Fruit fly (Drosophila melanogaster): ENCODE results near the gene CG32809.

Gene CG32809

DNA sequence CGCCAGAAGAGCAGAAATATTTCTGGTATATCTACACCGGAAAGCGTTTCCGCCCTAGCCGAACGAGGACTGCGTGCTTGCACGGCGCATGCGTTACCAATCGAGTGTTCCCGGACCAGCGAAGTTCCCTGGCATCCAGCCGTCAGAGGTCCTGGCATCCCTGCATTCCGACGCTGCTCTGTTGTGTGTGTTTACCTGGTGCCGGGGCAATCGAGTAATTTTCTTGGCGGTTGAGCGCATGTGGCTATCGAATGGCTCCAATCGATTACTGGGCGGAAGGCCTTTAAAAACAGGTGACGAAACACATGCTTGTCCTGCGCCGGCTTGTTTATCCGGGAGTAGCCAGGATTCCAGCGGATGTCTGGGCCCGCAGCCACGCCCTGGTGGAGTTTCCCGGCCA lies at the start of gene CG32809:
CG32809 (minus strand) TSS at position 216 of the 400 bp plus-strand sequence.
- no peak for TF ChIP-seq ey (GFP tag; optimal IDR thresholded peaks at IDR 0.05)
- TF ChIP-seq dsf (GFP tag; optimal IDR thresholded peaks at IDR 0.05; ENCODE audit: borderline replicate concordance), result no peak
- TF ChIP-seq Vsx2 (GFP tag; optimal IDR thresholded peaks at IDR 0.05; ENCODE audit: partially characterized antibody), result no peak
- no peak for TF ChIP-seq tai (GFP tag; optimal IDR thresholded peaks at IDR 0.05)
- no peak for TF ChIP-seq Dfd (GFP tag; optimal IDR thresholded peaks at IDR 0.05)
- TF ChIP-seq CrebA (GFP tag; optimal IDR thresholded peaks at IDR 0.05; ENCODE audit: borderline replicate concordance), result no peak
- no peak for TF ChIP-seq Sp1 (GFP tag; optimal IDR thresholded peaks at IDR 0.05)

DNA sequence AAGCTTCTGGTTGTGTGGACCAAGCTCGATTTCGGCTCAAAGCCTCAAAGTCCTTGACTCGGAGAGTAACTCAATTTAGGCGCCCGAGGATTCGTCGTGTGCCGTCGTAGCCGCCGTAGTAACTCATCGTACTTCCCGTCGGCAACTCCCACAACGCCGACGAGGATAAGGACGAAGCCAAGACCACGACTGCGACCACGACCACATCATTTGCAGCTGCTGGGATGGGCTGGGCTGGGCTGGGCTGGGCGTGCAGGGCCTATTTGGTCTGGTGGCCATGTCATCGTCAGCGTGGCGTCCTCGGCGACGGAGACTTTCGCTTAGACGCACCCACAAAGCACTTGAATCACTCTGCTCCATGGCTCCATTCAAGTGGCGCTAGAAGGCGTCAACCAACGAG lies 42.5 kb upstream of the CG32809 start:
- TF ChIP-seq Sp1 (GFP tag; optimal IDR thresholded peaks at IDR 0.05) (no peak), Hr78 (GFP tag; optimal IDR thresholded peaks at IDR 0.05) (no peak), CG9705 (GFP tag; optimal IDR thresholded peaks at IDR 0.05) (no peak), rgr (GFP tag; optimal IDR thresholded peaks at IDR 0.05) (no peak), sv (GFP tag; optimal IDR thresholded peaks at IDR 0.05) (no peak), psq (GFP tag; optimal IDR thresholded peaks at IDR 0.05) (no peak), HLH106 (tag; optimal IDR thresholded peaks at IDR 0.05) (no peak), CG32264 (GFP tag; optimal IDR thresholded peaks at IDR 0.05) (no peak), br (GFP tag; optimal IDR thresholded peaks at IDR 0.05) (no peak), dsf (GFP tag; optimal IDR thresholded peaks at IDR 0.05; ENCODE audit: borderline replicate concordance) (no peak), Vsx2 (GFP tag; optimal IDR thresholded peaks at IDR 0.05; ENCODE audit: partially characterized antibody) (no peak)

DNA sequence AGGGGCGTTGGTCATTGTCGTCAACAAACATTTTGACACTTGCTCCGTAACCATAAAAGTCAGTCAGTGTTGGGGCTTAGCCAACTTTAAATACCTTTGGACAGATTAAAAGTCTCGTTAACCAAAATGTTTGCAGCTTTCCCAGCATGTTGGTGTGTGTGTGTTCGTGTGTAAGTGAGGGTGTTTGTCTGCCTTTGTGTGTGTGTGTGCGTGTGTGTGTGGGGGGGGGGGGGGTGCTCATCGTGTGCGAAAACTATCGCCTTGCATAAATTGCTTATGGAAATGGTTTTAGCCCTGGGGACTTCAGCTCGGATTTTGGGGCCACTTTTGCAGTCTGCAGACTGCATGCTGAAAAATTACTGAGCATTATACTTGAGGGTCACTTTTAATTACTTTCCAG lies 22.3 kb upstream of the CG32809 start:
- no peak for TF ChIP-seq jim (GFP tag; optimal IDR thresholded peaks at IDR 0.05)
- TF ChIP-seq Dfd (GFP tag; optimal IDR thresholded peaks at IDR 0.05), result peak; percentile 92

DNA sequence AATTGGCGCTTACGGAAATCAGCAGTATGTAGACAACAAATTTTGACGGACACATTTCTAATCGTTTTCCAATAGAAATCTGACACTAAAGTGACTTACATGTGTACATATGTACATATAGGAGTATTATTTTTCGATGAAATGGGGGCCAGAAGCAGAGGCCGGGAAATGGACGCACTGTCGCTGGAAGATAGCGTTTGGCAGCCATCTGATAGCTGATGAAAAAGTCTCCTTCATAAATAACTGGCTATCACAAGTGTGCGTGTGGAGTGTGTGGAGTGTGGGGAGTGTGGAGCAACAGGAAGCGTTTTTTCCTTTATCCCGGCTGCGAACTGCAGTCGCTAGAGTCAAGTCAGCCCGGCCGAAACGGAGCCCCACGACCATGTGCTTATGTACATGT lies 17.5 kb upstream of the CG32809 start, which contains the start of gene CG3795:
CG3795 (minus strand) TSS at position 101 of the 400 bp plus-strand sequence.
- no peak for TF ChIP-seq h (GFP tag; optimal IDR thresholded peaks at IDR 0.05)
- TF ChIP-seq Hr83 (GFP tag; optimal IDR thresholded peaks at IDR 0.05; ENCODE audit: poor library complexity, severe bottlenecking), result no peak
- TF ChIP-seq jim (GFP tag; optimal IDR thresholded peaks at IDR 0.05), result no peak
- TF ChIP-seq dsf (GFP tag; optimal IDR thresholded peaks at IDR 0.05; ENCODE audit: borderline replicate concordance), result no peak
- no peak for TF ChIP-seq OdsH (GFP tag; optimal IDR thresholded peaks at IDR 0.05)
- TF ChIP-seq GATAd (GFP tag; optimal IDR thresholded peaks at IDR 0.05), result no peak
- no peak for TF ChIP-seq Rel (GFP tag; optimal IDR thresholded peaks at IDR 0.05)
- no peak for TF ChIP-seq Rel (tag; optimal IDR thresholded peaks at IDR 0.05)
- TF ChIP-seq sage (GFP tag; optimal IDR thresholded peaks at IDR 0.05), result no peak
- no peak for TF ChIP-seq Mio (GFP tag; optimal IDR thresholded peaks at IDR 0.05)
- TF ChIP-seq Hr78 (GFP tag; optimal IDR thresholded peaks at IDR 0.05), result no peak
- no peak for TF ChIP-seq usp (GFP tag; optimal IDR thresholded peaks at IDR 0.05)
- no peak for TF ChIP-seq N (GFP tag; optimal IDR thresholded peaks at IDR 0.05)
- TF ChIP-seq pan (optimal IDR thresholded peaks at IDR 0.05), result no peak
- TF ChIP-seq ey (GFP tag; optimal IDR thresholded peaks at IDR 0.05), result no peak
- no peak for TF ChIP-seq brk (GFP tag; optimal IDR thresholded peaks at IDR 0.05)
- TF ChIP-seq tai (GFP tag; optimal IDR thresholded peaks at IDR 0.05), result no peak
- TF ChIP-seq fru (GFP tag; optimal IDR thresholded peaks at IDR 0.05), result no peak
- no peak for TF ChIP-seq foxo (GFP tag; optimal IDR thresholded peaks at IDR 0.05)

DNA sequence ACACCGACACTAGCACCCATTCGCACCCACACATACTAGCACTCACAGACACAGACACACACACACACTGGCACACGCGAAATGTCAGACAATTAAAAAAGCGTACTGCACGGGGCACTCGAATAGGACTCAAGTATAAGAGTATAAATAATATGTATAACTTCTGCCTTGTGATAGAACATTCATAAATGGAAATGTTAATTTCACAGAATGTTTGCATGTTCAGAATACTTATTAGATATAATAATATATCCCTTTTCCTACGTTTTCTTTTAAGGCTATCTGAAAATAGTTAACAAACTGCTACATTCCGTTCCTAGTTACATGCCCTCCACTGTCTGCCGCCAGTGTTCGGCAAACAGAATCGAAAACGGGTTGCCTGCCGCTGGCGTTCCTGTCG lies 13.4 kb upstream of the CG32809 start:
- TF ChIP-seq tai (GFP tag; optimal IDR thresholded peaks at IDR 0.05) (no peak), psq (GFP tag; optimal IDR thresholded peaks at IDR 0.05) (no peak), Myc (optimal IDR thresholded peaks at IDR 0.05) (no peak), CG9705 (GFP tag; optimal IDR thresholded peaks at IDR 0.05) (no peak), Dif (GFP tag; optimal IDR thresholded peaks at IDR 0.05; ENCODE audit: partially characterized antibody) (no peak), CrebA (GFP tag; optimal IDR thresholded peaks at IDR 0.05; ENCODE audit: borderline replicate concordance) (no peak), Rel (GFP tag; optimal IDR thresholded peaks at IDR 0.05) (no peak), Rel (tag; optimal IDR thresholded peaks at IDR 0.05) (no peak), dmrt93B (GFP tag; optimal IDR thresholded peaks at IDR 0.05) (no peak), Dfd (GFP tag; optimal IDR thresholded peaks at IDR 0.05) (no peak), pan (optimal IDR thresholded peaks at IDR 0.05) (no peak), foxo (GFP tag; optimal IDR thresholded peaks at IDR 0.05) (peak in 1 of 2 experiments; percentile 40), Jra (GFP tag; optimal IDR thresholded peaks at IDR 0.05) (no peak), CG32264 (GFP tag; optimal IDR thresholded peaks at IDR 0.05) (no peak), usp (GFP tag; optimal IDR thresholded peaks at IDR 0.05) (no peak), N (GFP tag; optimal IDR thresholded peaks at IDR 0.05) (no peak), HLH106 (tag; optimal IDR thresholded peaks at IDR 0.05) (peak; percentile 32), lola (GFP tag; optimal IDR thresholded peaks at IDR 0.05) (no peak), Abd-B (GFP tag; optimal IDR thresholded peaks at IDR 0.05) (no peak), fru (GFP tag; optimal IDR thresholded peaks at IDR 0.05) (peak; percentile 51), Mio (GFP tag; optimal IDR thresholded peaks at IDR 0.05) (no peak), woc (GFP tag; optimal IDR thresholded peaks at IDR 0.05) (no peak), Vsx2 (GFP tag; optimal IDR thresholded peaks at IDR 0.05; ENCODE audit: partially characterized antibody) (no peak), Sp1 (GFP tag; optimal IDR thresholded peaks at IDR 0.05) (peak; percentile 3)

Measured in whole organism, wandering third instar larva.